Fruit fly (Drosophila melanogaster): ENCODE results near the gene CG17260.

- no peak for TF ChIP-seq CG8478 (optimal IDR thresholded peaks at IDR 0.05)
- TF ChIP-seq EcR (GFP tag; optimal IDR thresholded peaks at IDR 0.05), result no peak
- TF ChIP-seq pan (optimal IDR thresholded peaks at IDR 0.05), result no peak
- TF ChIP-seq Dll (optimal IDR thresholded peaks at IDR 0.05), result no peak
- TF ChIP-seq usp (GFP tag; optimal IDR thresholded peaks at IDR 0.05), result no peak
- no peak for TF ChIP-seq psq (optimal IDR thresholded peaks at IDR 0.05)
Observed at dm6 chr2L:3055710-3056447, 18.8 kb downstream of the CG17260 start.
